Fruit fly (Drosophila melanogaster) whole organism, embryonic: ENCODE measurements around the gene beta'COP.
A peak's percentile ranks its signal among the peaks of the same experiment; 100 is the strongest.

ENCODE experiments used
- Atf-2 ChIP-seq: fragments of 200-800 bp; sonication (Bioruptor generic); optimal IDR thresholded peaks from 2 replicates; lab custom pipeline; 2016; ENCODE audit warnings: missing biosample characterization, missing genetic modification characterization
- Blimp-1 ChIP-seq: fragments of 200-800 bp; sonication (Bioruptor generic); optimal IDR thresholded peaks from 3 replicates; lab custom pipeline; 2018; ENCODE audit warnings: missing biosample characterization, missing genetic modification characterization, mild to moderate bottlenecking, moderate library complexity, missing genetic modification reagents
- CG10147 ChIP-seq: fragments of 200-800 bp; sonication (Bioruptor generic); optimal IDR thresholded peaks from 2 replicates; lab custom pipeline; 2019; ENCODE audit warnings: missing biosample characterization, mild to moderate bottlenecking, missing genetic modification characterization, moderate library complexity
- CG12391 ChIP-seq: fragments of 200-800 bp; sonication (Bioruptor generic); optimal IDR thresholded peaks from 3 replicates; lab custom pipeline; 2018; ENCODE audit warnings: missing biosample characterization, mild to moderate bottlenecking, missing genetic modification characterization, moderate library complexity
- CG12659 ChIP-seq: fragments of 200-800 bp; sonication (Bioruptor generic); optimal IDR thresholded peaks from 3 replicates; lab custom pipeline; 2017; ENCODE audit warnings: mild to moderate bottlenecking, missing biosample characterization, missing genetic modification reagents, missing genetic modification characterization
- CG12942 ChIP-seq: fragments of 200-800 bp; sonication (Bioruptor generic); optimal IDR thresholded peaks from 3 replicates; lab custom pipeline; 2016; ENCODE audit warnings: missing biosample characterization, missing genetic modification characterization
- CG14441 ChIP-seq: fragments of 200-800 bp; sonication (Bioruptor generic); IDR thresholded peaks from 2 replicates; pipeline ENCODE4 v1.3.6; 2022; ENCODE audit warnings: missing biosample characterization, missing genetic modification characterization
- CG14667 ChIP-seq: fragments of 200-800 bp; sonication (Bioruptor generic); IDR thresholded peaks from 2 replicates; pipeline ENCODE4 v1.3.6; 2022; ENCODE audit warnings: missing biosample characterization, missing genetic modification characterization
- CG2116 ChIP-seq: fragments of 200-800 bp; sonication (Bioruptor generic); optimal IDR thresholded peaks from 3 replicates; lab custom pipeline; 2018; ENCODE audit warnings: missing biosample characterization, mild to moderate bottlenecking, missing genetic modification characterization
- CG2875 ChIP-seq: fragments of 200-800 bp; sonication (Bioruptor generic); optimal IDR thresholded peaks from 2 replicates; lab custom pipeline; 2017; ENCODE audit warnings: missing biosample characterization, mild to moderate bottlenecking, missing genetic modification characterization, missing genetic modification reagents
- CG2889 ChIP-seq: fragments of 200-800 bp; sonication (Bioruptor generic); IDR thresholded peaks from 3 replicates; pipeline ENCODE4 v1.3.6; 2022; ENCODE audit warnings: missing biosample characterization, missing genetic modification characterization
- CG32772 ChIP-seq: fragments of 200-800 bp; sonication (Bioruptor generic); IDR thresholded peaks from 2 replicates; pipeline ENCODE4 v1.3.6; 2022; ENCODE audit warnings: missing biosample characterization, missing genetic modification characterization
- CG4328 ChIP-seq: fragments of 200-800 bp; sonication (Bioruptor generic); optimal IDR thresholded peaks from 3 replicates; lab custom pipeline; 2017; ENCODE audit warnings: missing biosample characterization, missing genetic modification reagents, missing genetic modification characterization
- CG8924 ChIP-seq: fragments of 200-800 bp; optimal IDR thresholded peaks from 3 replicates; lab custom pipeline; 2019; ENCODE audit warnings: missing biosample characterization, mild to moderate bottlenecking, missing genetic modification characterization, moderate library complexity
- CoRest ChIP-seq: fragments of 200-800 bp; sonication (Bioruptor generic); optimal IDR thresholded peaks from 3 replicates; lab custom pipeline; 2018; ENCODE audit warnings: missing biosample characterization, mild to moderate bottlenecking, missing genetic modification characterization, moderate library complexity
- Dad ChIP-seq: fragments of 200-800 bp; sonication (Bioruptor generic); optimal IDR thresholded peaks from 3 replicates; lab custom pipeline; 2016; ENCODE audit warnings: missing biosample characterization, missing genetic modification characterization
- Dfd ChIP-seq, 2 experiments: fragments of >200 bp; optimal IDR thresholded peaks; 2 replicates each; lab custom pipeline; 2017; ENCODE audit warnings: missing biosample characterization in 2 of 2, missing genetic modification characterization in 2 of 2
- HLH3B ChIP-seq: fragments of 200-800 bp; sonication (Bioruptor generic); IDR thresholded peaks from 2 replicates; pipeline ENCODE4 v1.3.6; 2022; ENCODE audit warnings: missing biosample characterization, missing genetic modification characterization
- Nf-YC ChIP-seq: fragments of 200-800 bp; optimal IDR thresholded peaks from 3 replicates; lab custom pipeline; 2019; ENCODE audit warnings: missing biosample characterization, mild to moderate bottlenecking, missing genetic modification characterization, moderate library complexity
- NfI ChIP-seq: fragments of 200-800 bp; sonication (Bioruptor generic); optimal IDR thresholded peaks from 3 replicates; lab custom pipeline; 2018; ENCODE audit warnings: missing biosample characterization, mild to moderate bottlenecking, missing genetic modification characterization, moderate library complexity
- Oaz ChIP-seq: fragments of 200-800 bp; sonication (Bioruptor generic); IDR thresholded peaks from 2 replicates; pipeline ENCODE4 v1.3.6; 2022; ENCODE audit warnings: missing biosample characterization, missing genetic modification characterization
- Sox102F ChIP-seq: fragments of 200-800 bp; sonication (Bioruptor generic); optimal IDR thresholded peaks from 2 replicates; lab custom pipeline; 2018; ENCODE audit warnings: missing biosample characterization, mild to moderate bottlenecking, missing genetic modification characterization, moderate library complexity
- Tbp ChIP-seq: fragments of >200 bp; optimal IDR thresholded peaks from 2 replicates; lab custom pipeline; 2018; ENCODE audit warnings: missing biosample characterization, missing genetic modification characterization
- YL-1 ChIP-seq: fragments of 200-800 bp; sonication (Bioruptor generic); optimal IDR thresholded peaks from 3 replicates; lab custom pipeline; 2017; ENCODE audit warnings: missing biosample characterization, mild to moderate bottlenecking, missing genetic modification characterization
- amos ChIP-seq: fragments of 200-800 bp; sonication (Bioruptor generic); IDR thresholded peaks from 2 replicates; pipeline ENCODE4 v1.3.6; 2022; ENCODE audit warnings: missing biosample characterization, missing genetic modification characterization; ENCODE audit not compliant: partially characterized antibody
- cad ChIP-seq: fragments of >200 bp; optimal IDR thresholded peaks from 2 replicates; lab custom pipeline; 2017; ENCODE audit warnings: missing biosample characterization, missing genetic modification characterization
- cas ChIP-seq: fragments of 200-800 bp; sonication (Bioruptor generic); IDR thresholded peaks from 2 replicates; pipeline ENCODE4 v1.3.6; 2022; ENCODE audit warnings: missing biosample characterization, missing genetic modification characterization
- chm ChIP-seq: fragments of 200-800 bp; sonication (Bioruptor generic); IDR thresholded peaks from 2 replicates; pipeline ENCODE4 v1.3.6; 2022; ENCODE audit warnings: missing biosample characterization, missing genetic modification characterization
- cwo ChIP-seq: fragments of 200-800 bp; sonication (Bioruptor generic); optimal IDR thresholded peaks from 3 replicates; lab custom pipeline; 2017; ENCODE audit warnings: missing biosample characterization, missing genetic modification characterization, mild to moderate bottlenecking, moderate library complexity, missing genetic modification reagents
- da ChIP-seq: fragments of 200-800 bp; sonication (Bioruptor generic); optimal IDR thresholded peaks from 2 replicates; lab custom pipeline; 2016; ENCODE audit warnings: missing biosample characterization, missing genetic modification characterization
- dysf ChIP-seq: fragments of 200-800 bp; sonication (Bioruptor generic); IDR thresholded peaks from 3 replicates; pipeline ENCODE4 v1.3.6; 2022; ENCODE audit warnings: missing biosample characterization, missing genetic modification characterization
- ems ChIP-seq: fragments of 200-800 bp; sonication (Bioruptor generic); optimal IDR thresholded peaks from 3 replicates; lab custom pipeline; 2016; ENCODE audit warnings: missing biosample characterization, missing genetic modification characterization
- fd96Cb ChIP-seq: fragments of 200-800 bp; sonication (Bioruptor generic); optimal IDR thresholded peaks from 2 replicates; lab custom pipeline; 2018; ENCODE audit warnings: missing biosample characterization, mild to moderate bottlenecking, missing genetic modification characterization, moderate library complexity
- grau ChIP-seq: fragments of 200-800 bp; optimal IDR thresholded peaks from 3 replicates; lab custom pipeline; 2019; ENCODE audit warnings: missing biosample characterization, mild to moderate bottlenecking, missing genetic modification characterization, moderate library complexity
- klu ChIP-seq: fragments of 200-800 bp; sonication (Bioruptor generic); IDR thresholded peaks from 2 replicates; pipeline ENCODE4 v1.3.6; 2022; ENCODE audit warnings: missing biosample characterization, missing genetic modification characterization
- lilli ChIP-seq: fragments of 200-800 bp; sonication (Bioruptor generic); optimal IDR thresholded peaks from 3 replicates; lab custom pipeline; 2016; ENCODE audit warnings: missing biosample characterization, missing genetic modification characterization
- mld ChIP-seq: fragments of 200-800 bp; sonication (Bioruptor generic); IDR thresholded peaks from 3 replicates; pipeline ENCODE4 v1.3.6; 2022; ENCODE audit warnings: missing biosample characterization, missing genetic modification characterization; ENCODE audit not compliant: partially characterized antibody
- oc ChIP-seq: fragments of 200-800 bp; sonication (Bioruptor generic); optimal IDR thresholded peaks from 2 replicates; lab custom pipeline; 2018; ENCODE audit warnings: missing biosample characterization, mild to moderate bottlenecking, missing genetic modification characterization, moderate library complexity
- peb ChIP-seq: fragments of 200-800 bp; sonication (Bioruptor generic); IDR thresholded peaks from 2 replicates; pipeline ENCODE4 v1.3.6; 2022; ENCODE audit warnings: missing biosample characterization, missing genetic modification characterization
- ranshi ChIP-seq: fragments of 200-800 bp; sonication (Bioruptor generic); IDR thresholded peaks from 2 replicates; pipeline ENCODE4 v1.3.6; 2022; ENCODE audit warnings: missing biosample characterization, missing genetic modification characterization
- sc ChIP-seq, 3 experiments: fragments of >200 bp in 2 of 3; fragments of 200-800 bp in 1 of 3; sonication (Bioruptor generic) in 1 of 3; optimal IDR thresholded peaks; 2 replicates in 2 of 3; 3 replicates in 1 of 3; lab custom pipeline; 2017; ENCODE audit warnings: mild to moderate bottlenecking in 1 of 3, missing biosample characterization in 1 of 3, missing genetic modification characterization in 1 of 3, missing genetic modification reagents in 1 of 3
- scrt ChIP-seq: fragments of 200-800 bp; sonication (Bioruptor generic); optimal IDR thresholded peaks from 2 replicates; lab custom pipeline; 2018; ENCODE audit warnings: missing biosample characterization, mild to moderate bottlenecking, missing genetic modification characterization, moderate library complexity
- seq ChIP-seq: fragments of 200-800 bp; sonication (Bioruptor generic); IDR thresholded peaks from 2 replicates; pipeline ENCODE4 v1.3.6; 2022; ENCODE audit warnings: missing biosample characterization, missing genetic modification characterization
- shn ChIP-seq: fragments of 200-800 bp; sonication (Bioruptor generic); optimal IDR thresholded peaks from 3 replicates; lab custom pipeline; 2016; ENCODE audit warnings: missing biosample characterization, missing genetic modification characterization
- slp2 ChIP-seq: fragments of 200-800 bp; sonication (Bioruptor generic); optimal IDR thresholded peaks from 2 replicates; lab custom pipeline; 2016; ENCODE audit warnings: missing biosample characterization, missing genetic modification characterization
- tap ChIP-seq: fragments of 200-800 bp; optimal IDR thresholded peaks from 3 replicates; lab custom pipeline; 2019; ENCODE audit warnings: missing biosample characterization, mild to moderate bottlenecking, missing genetic modification characterization, moderate library complexity
- trh ChIP-seq: fragments of 200-800 bp; sonication (Bioruptor generic); optimal IDR thresholded peaks from 2 replicates; lab custom pipeline; 2016; ENCODE audit warnings: missing biosample characterization, missing genetic modification characterization
- unc-4 ChIP-seq: fragments of 200-800 bp; sonication (Bioruptor generic); IDR thresholded peaks from 2 replicates; pipeline ENCODE4 v1.3.6; 2022; ENCODE audit warnings: missing biosample characterization, missing genetic modification characterization; ENCODE audit not compliant: partially characterized antibody
- vfl ChIP-seq: fragments of 200-800 bp; sonication (Bioruptor generic); optimal IDR thresholded peaks from 2 replicates; lab custom pipeline; 2016; ENCODE audit warnings: missing biosample characterization, missing genetic modification characterization
- wek ChIP-seq: fragments of 200-800 bp; sonication (Bioruptor generic); optimal IDR thresholded peaks from 3 replicates; lab custom pipeline; 2018; ENCODE audit warnings: missing biosample characterization, mild to moderate bottlenecking, missing genetic modification characterization, moderate library complexity

Gene beta'COP

DNA sequence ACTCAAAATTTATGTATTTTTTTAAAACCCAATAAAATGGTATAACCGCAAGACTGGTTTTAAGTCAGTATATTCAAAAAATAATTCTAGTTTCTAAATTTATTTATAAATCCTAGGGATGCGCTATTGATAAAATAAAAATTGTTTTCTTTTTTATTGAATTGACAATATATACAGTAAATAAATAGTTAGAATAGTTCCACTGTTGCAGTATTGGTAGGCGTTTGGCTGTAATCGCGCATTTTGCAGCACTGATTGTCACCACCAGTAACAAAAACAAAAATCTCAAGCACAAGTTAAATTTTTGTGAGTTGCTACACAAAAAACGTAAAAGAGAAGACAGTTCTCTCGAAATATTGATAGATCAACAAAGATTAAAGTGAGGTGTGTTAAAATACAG, 9.8 kb upstream of the beta'COP start, which contains the start of gene CG31855 (continued):
- TF ChIP-seq cwo (peak; percentile 68), da (GFP tag; lab: Kevin White, UChicago) (peak; percentile 17), CG12942 (peak; percentile 82), mld (no peak), tap (tag; lab: Kevin White, UChicago) (peak; percentile 66), lilli (GFP tag; lab: Kevin White, UChicago) (peak; percentile 93), scrt (GFP tag; lab: Kevin White, UChicago) (peak; percentile 66), peb (GFP tag; lab: Robert Waterston, UW) (peak; percentile 47; the same call in 1 of the 2 replicates), cas (GFP tag; lab: Robert Waterston, UW) (peak; percentile 84), CG2889 (peak; percentile 57; the same call in 2 of the 3 replicates), Dfd (GFP tag; optimal IDR thresholded peaks at IDR 0.05; lab: Kevin White, UChicago) (no peak), ranshi (GFP tag; lab: Robert Waterston, UW) (peak; percentile 80), YL-1 (GFP tag; lab: Kevin White, UChicago) (peak; percentile 79), CG14667 (GFP tag; lab: Robert Waterston, UW) (peak; percentile 64), slp2 (peak; percentile 39), dysf (peak; percentile 83), cad (no peak), CG2116 (GFP tag; lab: Kevin White, UChicago) (peak; percentile 41), sc (optimal IDR thresholded peaks at IDR 0.05; lab: Kevin White, UChicago) (no peak), sc (GFP tag; optimal IDR thresholded peaks at IDR 0.05; lab: Kevin White, UChicago) (peak; percentile 49), vfl (GFP tag; lab: Kevin White, UChicago) (peak; percentile 80), CG2875 (peak; percentile 47), amos (GFP tag; lab: Robert Waterston, UW) (no peak; the same call in 1 of the 2 replicates), unc-4 (GFP tag; lab: Robert Waterston, UW) (no peak), Sox102F (GFP tag; lab: Kevin White, UChicago) (peak; percentile 71), klu (GFP tag; lab: Robert Waterston, UW) (peak; percentile 62), Atf-2 (GFP tag; lab: Kevin White, UChicago) (peak; percentile 54), HLH3B (peak; percentile 82), chm (GFP tag; lab: Robert Waterston, UW) (peak; percentile 83), shn (GFP tag; lab: Kevin White, UChicago) (peak; percentile 50), seq (peak; percentile 50; the same call in 1 of the 2 replicates), CG10147 (GFP tag; lab: Kevin White, UChicago) (peak; percentile 66), grau (peak; percentile 83), CG4328 (peak; percentile 80), ems (GFP tag; lab: Kevin White, UChicago) (peak; percentile 86), CoRest (tag; lab: Kevin White, UChicago) (peak; percentile 78), oc (tag; lab: Kevin White, UChicago) (no peak), trh (GFP tag; lab: Kevin White, UChicago) (peak; percentile 39), CG32772 (GFP tag; lab: Robert Waterston, UW) (peak; percentile 78), CG8924 (tag; lab: Kevin White, UChicago) (peak; percentile 82), fd96Cb (tag; lab: Kevin White, UChicago) (peak; percentile 61), NfI (GFP tag; lab: Kevin White, UChicago) (peak; percentile 91), Tbp (no peak), CG14441 (GFP tag; lab: Robert Waterston, UW) (peak; percentile 76), Dad (GFP tag; lab: Kevin White, UChicago) (peak; percentile 68), Nf-YC (peak; percentile 66), CG12659 (GFP tag; lab: Kevin White, UChicago) (peak; percentile 91), wek (GFP tag; lab: Kevin White, UChicago) (peak; percentile 22), CG12391 (tag; lab: Kevin White, UChicago) (peak; percentile 88), Oaz (GFP tag; lab: Robert Waterston, UW) (peak; percentile 57; the same call in 1 of the 2 replicates), Blimp-1 (GFP tag; lab: Kevin White, UChicago) (peak; percentile 71)
